Fruit fly (Drosophila melanogaster): ENCODE measurements around the gene GstZ2.

dm6 chr3R:9504355-9504754 lies 43.9 kb upstream of the GstZ2 start, which contains the start of gene CG8149:
- TF ChIP-seq Sox14 (GFP tag; optimal IDR thresholded peaks at IDR 0.05) (peak; percentile 39), OdsH (GFP tag; optimal IDR thresholded peaks at IDR 0.05) (no peak), topi (GFP tag; optimal IDR thresholded peaks at IDR 0.05) (peak; percentile 21), ss (GFP tag; optimal IDR thresholded peaks at IDR 0.05) (no peak), Gug (GFP tag; IDR thresholded peaks at IDR 0.05) (no peak), CG32006 (GFP tag; optimal IDR thresholded peaks at IDR 0.05) (no peak), CG9139 (GFP tag; optimal IDR thresholded peaks at IDR 0.05) (no peak), CG6854 (GFP tag; optimal IDR thresholded peaks at IDR 0.05) (no peak), Sox15 (GFP tag; optimal IDR thresholded peaks at IDR 0.05) (no peak)

Data from whole organism, prepupa.